Worm (Caenorhabditis elegans) whole organism, L4/young adult: ENCODE results near the gene asp-14.

Experiments
- W03F9.2 ChIP-seq: fragments of 150-350 bp; optimal IDR thresholded peaks from 2 replicates; lab custom pipeline; 2014; ENCODE audit warnings: missing biosample characterization, missing genetic modification characterization
- dao-5 ChIP-seq: sonication (generic microtip); optimal IDR thresholded peaks from 2 replicates; lab custom pipeline; 2016; ENCODE audit warnings: missing genotype, missing genetic modification characterization, moderate library complexity, missing compliant biosample characterization

- TF ChIP-seq dao-5 (tag; lab: Kevin White, UChicago) (no peak), W03F9.2 (tag; lab: Kevin White, UChicago) (no peak)
Observed at ce11 chrX:6484780-6485179, 38.3 kb upstream of the asp-14 start, which contains the start of gene gar-1.
